Worm (Caenorhabditis elegans) whole organism, L2 larva: Measurements from ENCODE around the gene K10C2.6.

Experiments used
- C34F6.9 ChIP-seq: fragments of 150-350 bp; optimal IDR thresholded peaks from 2 replicates; lab custom pipeline; 2014; ENCODE audit warnings: missing biosample characterization, missing genetic modification characterization
- F13H6.1 ChIP-seq: sonication (generic microtip); optimal IDR thresholded peaks from 2 replicates; lab custom pipeline; 2016; ENCODE audit warnings: missing genetic modification characterization, missing compliant biosample characterization
- R02D3.7 ChIP-seq: fragments of 150-350 bp; optimal IDR thresholded peaks from 2 replicates; lab custom pipeline; 2014; ENCODE audit warnings: missing biosample characterization, missing genetic modification characterization
- Y55F3AM.14 ChIP-seq: fragments of 200-800 bp; sonication (Bioruptor generic); optimal IDR thresholded peaks from 2 replicates; lab custom pipeline; 2018; ENCODE audit warnings: mild to moderate bottlenecking, missing genetic modification characterization, missing compliant biosample characterization
- aly-2 ChIP-seq: fragments of 150-350 bp; optimal IDR thresholded peaks from 2 replicates; lab custom pipeline; 2014; ENCODE audit warnings: missing biosample characterization, missing genetic modification characterization
- blmp-1 ChIP-seq: sonication (generic microtip); optimal IDR thresholded peaks from 2 replicates; lab custom pipeline; 2017; ENCODE audit warnings: missing genetic modification characterization, mild to moderate bottlenecking, missing compliant biosample characterization, antibody characterized with exemption, moderate library complexity; ENCODE audit not compliant: insufficient read depth
- ceh-82 ChIP-seq: fragments of 150-350 bp; optimal IDR thresholded peaks from 2 replicates; lab custom pipeline; 2014; ENCODE audit warnings: missing biosample characterization, missing genetic modification characterization
- egl-27 ChIP-seq: sonication (generic microtip); optimal IDR thresholded peaks from 3 replicates; lab custom pipeline; 2017; ENCODE audit warnings: missing biosample characterization, missing genetic modification reagents, missing genetic modification characterization
- elt-1 ChIP-seq: fragments of 150-350 bp; optimal IDR thresholded peaks from 2 replicates; lab custom pipeline; 2014; ENCODE audit warnings: missing biosample characterization, missing genetic modification characterization
- fos-1 ChIP-seq: fragments of 150-350 bp; optimal IDR thresholded peaks from 2 replicates; lab custom pipeline; 2014; ENCODE audit warnings: missing biosample characterization, missing genetic modification characterization
- gmeb-1 ChIP-seq: fragments of 150-350 bp; optimal IDR thresholded peaks from 2 replicates; lab custom pipeline; 2014; ENCODE audit warnings: missing biosample characterization, missing genetic modification characterization
- lin-11 ChIP-seq: fragments of 150-350 bp; sonication (generic microtip); optimal IDR thresholded peaks from 2 replicates; lab custom pipeline; 2014; ENCODE audit warnings: missing biosample characterization, missing genetic modification characterization, inconsistent platforms, mixed read lengths
- lin-13 ChIP-seq: fragments of 150-350 bp; optimal IDR thresholded peaks from 2 replicates; lab custom pipeline; 2014; ENCODE audit warnings: missing biosample characterization, missing genetic modification reagents, missing genetic modification characterization
- lin-39 ChIP-seq: fragments of 150-350 bp; optimal IDR thresholded peaks from 2 replicates; lab custom pipeline; 2014; ENCODE audit warnings: missing biosample characterization, missing genetic modification reagents, missing genetic modification characterization
- lsy-2 ChIP-seq, 2 experiments: fragments of 150-350 bp in 1 of 2; sonication (generic microtip) in 1 of 2; optimal IDR thresholded peaks; 2 replicates each; lab custom pipeline; 2014 to 2017; ENCODE audit warnings: missing biosample characterization in 2 of 2, missing genetic modification characterization in 2 of 2
- mbf-1 ChIP-seq: sonication (generic microtip); optimal IDR thresholded peaks from 2 replicates; lab custom pipeline; 2017; ENCODE audit warnings: missing biosample characterization, missing genetic modification characterization
- nhr-10 ChIP-seq: sonication (generic microtip); optimal IDR thresholded peaks from 2 replicates; lab custom pipeline; 2017; ENCODE audit warnings: missing biosample characterization, missing genetic modification characterization
- nhr-129 ChIP-seq: fragments of 150-350 bp; optimal IDR thresholded peaks from 2 replicates; lab custom pipeline; 2014; ENCODE audit warnings: missing biosample characterization, missing genetic modification characterization
- nhr-21 ChIP-seq: fragments of 150-350 bp; optimal IDR thresholded peaks from 2 replicates; lab custom pipeline; 2014; ENCODE audit warnings: missing biosample characterization, missing genetic modification characterization
- nhr-23 ChIP-seq: fragments of 150-350 bp; optimal IDR thresholded peaks from 2 replicates; lab custom pipeline; 2014; ENCODE audit warnings: missing biosample characterization, missing genetic modification reagents, missing genetic modification characterization
- nhr-237 ChIP-seq: fragments of 150-350 bp; optimal IDR thresholded peaks from 2 replicates; lab custom pipeline; 2014; ENCODE audit warnings: missing biosample characterization, missing genetic modification characterization
- nhr-25 ChIP-seq: fragments of 150-350 bp; sonication (generic microtip); optimal IDR thresholded peaks from 3 replicates; lab custom pipeline; 2014; ENCODE audit warnings: missing biosample characterization, missing genetic modification characterization
- nhr-77 ChIP-seq: fragments of 150-350 bp; optimal IDR thresholded peaks from 2 replicates; lab custom pipeline; 2014; ENCODE audit warnings: missing biosample characterization, missing genetic modification characterization
- peb-1 ChIP-seq: fragments of 150-350 bp; optimal IDR thresholded peaks from 2 replicates; lab custom pipeline; 2014; ENCODE audit warnings: missing biosample characterization, missing genetic modification characterization
- sem-4 ChIP-seq: fragments of 150-350 bp; optimal IDR thresholded peaks from 2 replicates; lab custom pipeline; 2014; ENCODE audit warnings: missing biosample characterization, missing genetic modification reagents, missing genetic modification characterization
- skn-1 ChIP-seq: sonication (generic microtip); optimal IDR thresholded peaks from 2 replicates; lab custom pipeline; 2017; ENCODE audit warnings: missing biosample characterization, missing genetic modification characterization
- sma-9 ChIP-seq, 2 experiments: fragments of 150-350 bp in 1 of 2; sonication (generic microtip) in 1 of 2; optimal IDR thresholded peaks; 2 replicates each; lab custom pipeline; 2014 to 2016; ENCODE audit warnings: missing genetic modification characterization in 2 of 2, mild to moderate bottlenecking in 1 of 2, missing biosample characterization in 1 of 2, missing compliant biosample characterization in 1 of 2, missing genetic modification reagents in 1 of 2, moderate library complexity in 1 of 2
- snpc-4 ChIP-seq: fragments of 150-350 bp; optimal IDR thresholded peaks from 2 replicates; lab custom pipeline; 2014; ENCODE audit warnings: missing biosample characterization, missing genetic modification characterization
- unc-39 ChIP-seq: fragments of 150-350 bp; optimal IDR thresholded peaks from 2 replicates; lab custom pipeline; 2014; ENCODE audit warnings: missing biosample characterization, missing genetic modification characterization
- unc-62 ChIP-seq: fragments of 150-350 bp; optimal IDR thresholded peaks from 2 replicates; lab custom pipeline; 2014; ENCODE audit warnings: missing biosample characterization, missing genetic modification reagents, missing genetic modification characterization

The K10C2.6 gene

ce11 chrX:6407805-6408204 lies 43.4 kb upstream of the K10C2.6 start:
- TF ChIP-seq R02D3.7 (no peak), unc-62 (GFP tag; lab: Kevin White, UChicago) (no peak), unc-39 (tag; lab: Kevin White, UChicago) (no peak), nhr-237 (no peak), lin-13 (GFP tag; lab: Kevin White, UChicago) (no peak), sem-4 (tag; lab: Kevin White, UChicago) (no peak), egl-27 (tag; lab: Kevin White, UChicago) (no peak), nhr-23 (tag; lab: Kevin White, UChicago) (no peak), Y55F3AM.14 (GFP tag; lab: Kevin White, UChicago) (no peak)

- TF ChIP-seq fos-1 (tag; lab: Kevin White, UChicago) (peak; percentile 23), elt-1 (no peak), lsy-2 (tag; optimal IDR thresholded peaks at IDR 0.05; lab: Kevin White, UChicago) (peak in 1 of 2 experiments; percentile 13), skn-1 (tag; lab: Kevin White, UChicago) (peak; percentile 90)
These were observed 43.0 kb upstream of the K10C2.6 start for ce11 chrX:6408286-6408685.

ce11 chrX:6408713-6409112 lies 42.5 kb upstream of the K10C2.6 start:
- TF ChIP-seq peb-1 (tag; lab: Kevin White, UChicago) (no peak), nhr-77 (no peak), C34F6.9 (tag; lab: Kevin White, UChicago) (no peak), ceh-82 (no peak), unc-62 (GFP tag; lab: Kevin White, UChicago) (no peak), blmp-1 (no peak), nhr-21 (tag; lab: Kevin White, UChicago) (no peak), mbf-1 (tag; lab: Kevin White, UChicago) (no peak), lin-39 (tag; lab: Kevin White, UChicago) (no peak), lin-13 (GFP tag; lab: Kevin White, UChicago) (no peak)
- TF ChIP-seq, all 48 proteins: peak for 0

ce11 chrX:6410177-6410765 lies 41.0 kb upstream of the K10C2.6 start, which contains the start of gene mup-2:
mup-2 (minus strand) TSS chrX:6410227.
- no peak for TF ChIP-seq mbf-1 (tag; lab: Kevin White, UChicago)
- TF ChIP-seq egl-27 (tag; lab: Kevin White, UChicago): no peak
- TF ChIP-seq lsy-2 (tag; optimal IDR thresholded peaks at IDR 0.05; lab: Kevin White, UChicago): peak in 1 of 2 experiments; percentile 25
- peak; percentile 61 for TF ChIP-seq nhr-129 (tag; lab: Kevin White, UChicago)
- TF ChIP-seq aly-2 (tag; lab: Kevin White, UChicago): no peak
- TF ChIP-seq gmeb-1 (tag; lab: Kevin White, UChicago): no peak
- peak; percentile 80 for TF ChIP-seq sma-9 (GFP tag; optimal IDR thresholded peaks at IDR 0.05; lab: Kevin White, UChicago)
- TF ChIP-seq sma-9 (tag; optimal IDR thresholded peaks at IDR 0.05; lab: Kevin White, UChicago): no peak
- TF ChIP-seq F13H6.1 (tag; lab: Kevin White, UChicago): peak; percentile 87
- peak; percentile 3 for TF ChIP-seq C34F6.9 (tag; lab: Kevin White, UChicago)
- TF ChIP-seq Y55F3AM.14 (GFP tag; lab: Kevin White, UChicago): no peak

ce11 chrX:6412575-6412974 lies 38.7 kb upstream of the K10C2.6 start, which contains the start of gene T22E5.1:
T22E5.1 (plus strand) TSS chrX:6412875.
- TF ChIP-seq F13H6.1 (tag; lab: Kevin White, UChicago) (no peak), ceh-82 (no peak), unc-39 (tag; lab: Kevin White, UChicago) (no peak), snpc-4 (no peak)

ce11 chrX:6413583-6413982 lies 37.7 kb upstream of the K10C2.6 start:
- no peak for TF ChIP-seq nhr-10
- no peak for TF ChIP-seq fos-1 (tag; lab: Kevin White, UChicago)
- no peak for TF ChIP-seq elt-1
- no peak for TF ChIP-seq C34F6.9 (tag; lab: Kevin White, UChicago)
- no peak for TF ChIP-seq nhr-25 (tag; lab: Kevin White, UChicago)
- no peak for TF ChIP-seq lin-11 (tag; lab: Kevin White, UChicago)
- TF ChIP-seq unc-62 (GFP tag; lab: Kevin White, UChicago): no peak
- TF ChIP-seq blmp-1: no peak
